Worm (Caenorhabditis elegans) whole organism, L3 larva: ENCODE measurements around the gene C01G10.18.

Experiments used
- R02D3.7 ChIP-seq: fragments of 150-350 bp; optimal IDR thresholded peaks from 2 replicates; lab custom pipeline; 2014; ENCODE audit warnings: missing biosample characterization, missing genetic modification characterization
- aly-2 ChIP-seq: fragments of 150-350 bp; optimal IDR thresholded peaks from 2 replicates; lab custom pipeline; 2014; ENCODE audit warnings: missing biosample characterization, missing genetic modification characterization
- ceh-28 ChIP-seq: fragments of 150-350 bp; optimal IDR thresholded peaks from 2 replicates; lab custom pipeline; 2014; ENCODE audit warnings: missing biosample characterization, missing genetic modification reagents, missing genetic modification characterization
- ceh-82 ChIP-seq: fragments of 150-350 bp; optimal IDR thresholded peaks from 2 replicates; lab custom pipeline; 2014; ENCODE audit warnings: missing biosample characterization, missing genetic modification characterization
- ceh-9 ChIP-seq: sonication (generic microtip); optimal IDR thresholded peaks from 2 replicates; lab custom pipeline; 2018; ENCODE audit warnings: missing biosample characterization, missing genetic modification characterization
- daf-12 ChIP-seq: fragments of 150-350 bp; optimal IDR thresholded peaks from 2 replicates; lab custom pipeline; 2014; ENCODE audit warnings: missing biosample characterization, missing genetic modification reagents, missing genetic modification characterization
- egl-27 ChIP-seq: sonication (generic microtip); optimal IDR thresholded peaks from 4 replicates; lab custom pipeline; 2017; ENCODE audit warnings: missing biosample characterization, missing genetic modification reagents, missing genetic modification characterization
- egl-5 ChIP-seq: fragments of 150-350 bp; optimal IDR thresholded peaks from 2 replicates; lab custom pipeline; 2017; ENCODE audit warnings: missing biosample characterization, missing genetic modification reagents, missing genetic modification characterization, inconsistent platforms
- elt-1 ChIP-seq: fragments of 150-350 bp; optimal IDR thresholded peaks from 2 replicates; lab custom pipeline; 2014; ENCODE audit warnings: missing biosample characterization, missing genetic modification characterization
- elt-2 ChIP-seq: sonication (generic microtip); optimal IDR thresholded peaks from 2 replicates; lab custom pipeline; 2016; ENCODE audit warnings: missing genetic modification reagents, mild to moderate bottlenecking, missing genetic modification characterization, missing compliant biosample characterization
- elt-3 ChIP-seq, 3 experiments: fragments of 150-350 bp in 1 of 3; sonication (generic microtip) in 2 of 3; optimal IDR thresholded peaks; 2 replicates in 2 of 3; 4 replicates in 1 of 3; lab custom pipeline; 2014 to 2017; ENCODE audit warnings: missing biosample characterization in 3 of 3, missing genetic modification characterization in 3 of 3
- eor-1 ChIP-seq, 2 experiments: fragments of 150-350 bp; optimal IDR thresholded peaks; 2 replicates each; lab custom pipeline; 2014 to 2018; ENCODE audit warnings: missing biosample characterization in 2 of 2, missing genetic modification characterization in 2 of 2
- fkh-10 ChIP-seq: sonication (generic microtip); optimal IDR thresholded peaks from 2 replicates; lab custom pipeline; 2017; ENCODE audit warnings: missing biosample characterization, missing genetic modification reagents, missing genetic modification characterization
- fkh-2 ChIP-seq: fragments of 150-350 bp; optimal IDR thresholded peaks from 2 replicates; lab custom pipeline; 2014; ENCODE audit warnings: missing biosample characterization, missing genetic modification reagents, missing genetic modification characterization
- fos-1 ChIP-seq: fragments of 150-350 bp; optimal IDR thresholded peaks from 2 replicates; lab custom pipeline; 2014; ENCODE audit warnings: missing biosample characterization, missing genetic modification characterization
- hmg-11 ChIP-seq: sonication (generic microtip); optimal IDR thresholded peaks from 2 replicates; lab custom pipeline; 2016; ENCODE audit warnings: missing genetic modification characterization, missing compliant biosample characterization
- jun-1 ChIP-seq: fragments of 150-350 bp; optimal IDR thresholded peaks from 2 replicates; lab custom pipeline; 2014; ENCODE audit warnings: missing biosample characterization, missing genetic modification reagents, missing genetic modification characterization
- lin-15B ChIP-seq: fragments of 150-350 bp; optimal IDR thresholded peaks from 2 replicates; lab custom pipeline; 2014; ENCODE audit warnings: missing biosample characterization, missing genetic modification characterization
- lin-39 ChIP-seq: fragments of 150-350 bp; optimal IDR thresholded peaks from 2 replicates; lab custom pipeline; 2018; ENCODE audit warnings: missing biosample characterization, missing genetic modification reagents, missing genetic modification characterization
- lsy-12 ChIP-seq: sonication (generic microtip); optimal IDR thresholded peaks from 2 replicates; lab custom pipeline; 2016; ENCODE audit warnings: mild to moderate bottlenecking, missing genetic modification characterization, missing compliant biosample characterization
- mdl-1 ChIP-seq: fragments of 150-350 bp; optimal IDR thresholded peaks from 2 replicates; lab custom pipeline; 2014; ENCODE audit warnings: missing biosample characterization, missing genetic modification characterization
- mml-1 ChIP-seq: fragments of 150-350 bp; sonication (generic microtip); optimal IDR thresholded peaks from 3 replicates; lab custom pipeline; 2014; ENCODE audit warnings: missing biosample characterization, missing genetic modification characterization
- nfya-1 ChIP-seq: sonication (generic microtip); optimal IDR thresholded peaks from 2 replicates; lab custom pipeline; 2017; ENCODE audit warnings: missing genetic modification characterization, mild to moderate bottlenecking, missing compliant biosample characterization, antibody characterized with exemption, moderate library complexity; ENCODE audit not compliant: insufficient read depth
- nhr-12 ChIP-seq: fragments of 150-350 bp; optimal IDR thresholded peaks from 2 replicates; lab custom pipeline; 2014; ENCODE audit warnings: missing biosample characterization, missing genetic modification characterization
- nhr-23 ChIP-seq: fragments of 150-350 bp; optimal IDR thresholded peaks from 2 replicates; lab custom pipeline; 2014; ENCODE audit warnings: missing biosample characterization, missing genetic modification reagents, missing genetic modification characterization
- nhr-237 ChIP-seq: fragments of 150-350 bp; optimal IDR thresholded peaks from 2 replicates; lab custom pipeline; 2014; ENCODE audit warnings: missing biosample characterization, missing genetic modification characterization
- nhr-25 ChIP-seq: sonication (generic microtip); optimal IDR thresholded peaks from 2 replicates; lab custom pipeline; 2017; ENCODE audit warnings: missing biosample characterization, missing genetic modification characterization
- nhr-28 ChIP-seq: fragments of 150-350 bp; optimal IDR thresholded peaks from 2 replicates; lab custom pipeline; 2014; ENCODE audit warnings: missing biosample characterization, missing genetic modification characterization
- nhr-76 ChIP-seq: fragments of 150-350 bp; sonication (generic microtip); optimal IDR thresholded peaks from 5 replicates; lab custom pipeline; 2014; ENCODE audit warnings: missing biosample characterization, missing genetic modification characterization
- nhr-77 ChIP-seq: fragments of 150-350 bp; optimal IDR thresholded peaks from 2 replicates; lab custom pipeline; 2014; ENCODE audit warnings: missing biosample characterization, missing genetic modification characterization
- pha-4 ChIP-seq: fragments of 150-350 bp; optimal IDR thresholded peaks from 2 replicates; lab custom pipeline; 2014; ENCODE audit warnings: missing biosample characterization, missing genetic modification reagents, missing genetic modification characterization
- pqm-1 ChIP-seq: fragments of 150-350 bp; optimal IDR thresholded peaks from 2 replicates; lab custom pipeline; 2017; ENCODE audit warnings: missing biosample characterization, missing genetic modification characterization, inconsistent platforms
- skn-1 ChIP-seq: fragments of 150-350 bp; optimal IDR thresholded peaks from 2 replicates; lab custom pipeline; 2014; ENCODE audit warnings: missing biosample characterization, missing genetic modification characterization
- snpc-4 ChIP-seq: fragments of 150-350 bp; optimal IDR thresholded peaks from 2 replicates; lab custom pipeline; 2014; ENCODE audit warnings: missing biosample characterization, missing genetic modification characterization
- unc-39 ChIP-seq: sonication (generic microtip); optimal IDR thresholded peaks from 4 replicates; lab custom pipeline; 2017; ENCODE audit warnings: missing biosample characterization, missing genetic modification characterization
- unc-62 ChIP-seq: fragments of 150-350 bp; sonication (generic microtip); optimal IDR thresholded peaks from 4 replicates; lab custom pipeline; 2014; ENCODE audit warnings: missing biosample characterization, missing genetic modification reagents, missing genetic modification characterization
- zag-1 ChIP-seq: fragments of 150-350 bp; optimal IDR thresholded peaks from 2 replicates; lab custom pipeline; 2014; ENCODE audit warnings: missing biosample characterization, missing genetic modification characterization
- ztf-11 ChIP-seq: fragments of 150-350 bp; optimal IDR thresholded peaks from 2 replicates; lab custom pipeline; 2014; ENCODE audit warnings: missing biosample characterization, missing genetic modification characterization
- ztf-4 ChIP-seq: fragments of 150-350 bp; optimal IDR thresholded peaks from 2 replicates; lab custom pipeline; 2014; ENCODE audit warnings: missing biosample characterization, missing genetic modification characterization

The C01G10.18 gene

ce11 chrV:15088613-15089012 lies at the start of gene C01G10.18:
Gene C01G10.18, minus strand, starts transcription at chrV:15088713.
- TF ChIP-seq eor-1 (tag; optimal IDR thresholded peaks at IDR 0.05; lab: Kevin White, UChicago): no peak
- no peak for TF ChIP-seq unc-62 (GFP tag; lab: Kevin White, UChicago)
- TF ChIP-seq nfya-1 (tag; lab: Kevin White, UChicago): no peak
- TF ChIP-seq hmg-11: no peak
- TF ChIP-seq aly-2 (tag; lab: Kevin White, UChicago): no peak
- no peak for TF ChIP-seq ceh-9 (tag; lab: Kevin White, UChicago)
- no peak for TF ChIP-seq lsy-12 (tag; lab: Kevin White, UChicago)
- no peak for TF ChIP-seq mml-1 (tag; lab: Kevin White, UChicago)
- no peak for TF ChIP-seq elt-1
- TF ChIP-seq egl-27: no peak
- TF ChIP-seq skn-1 (tag; lab: Kevin White, UChicago): no peak
- TF ChIP-seq fkh-2 (tag; lab: Kevin White, UChicago): no peak

ce11 chrV:15136772-15137171 lies 48.3 kb upstream of the C01G10.18 start, which contains the start of gene aipl-1:
Gene aipl-1, minus strand, starts transcription at chrV:15136801.
- TF ChIP-seq lin-15B (peak; percentile 94), hmg-11 (no peak), zag-1 (no peak), nfya-1 (tag; lab: Kevin White, UChicago) (peak; percentile 84), nhr-25 (tag; lab: Kevin White, UChicago) (peak; percentile 66), nhr-12 (no peak), elt-2 (tag; lab: Kevin White, UChicago) (peak; percentile 43), ceh-82 (peak; percentile 34), pha-4 (peak; percentile 95), ztf-4 (tag; lab: Kevin White, UChicago) (no peak), nhr-76 (tag; lab: Kevin White, UChicago) (no peak), jun-1 (tag; lab: Kevin White, UChicago) (peak; percentile 39), egl-27 (no peak), nhr-237 (no peak), ztf-11 (tag; lab: Kevin White, UChicago) (no peak), ceh-28 (tag; lab: Kevin White, UChicago) (peak; percentile 42), elt-3 (tag; optimal IDR thresholded peaks at IDR 0.05; lab: Kevin White, UChicago) (peak in 1 of 3 experiments; percentile 66), unc-39 (tag; lab: Kevin White, UChicago) (no peak), aly-2 (tag; lab: Kevin White, UChicago) (no peak), pqm-1 (tag; lab: Kevin White, UChicago) (peak; percentile 74), eor-1 (tag; optimal IDR thresholded peaks at IDR 0.05; lab: Kevin White, UChicago) (no peak), R02D3.7 (tag; lab: Kevin White, UChicago) (peak; percentile 69), skn-1 (tag; lab: Kevin White, UChicago) (peak; percentile 9), nhr-77 (no peak), mml-1 (tag; lab: Kevin White, UChicago) (no peak), snpc-4 (tag; lab: Kevin White, UChicago) (peak; percentile 79), nhr-23 (tag; lab: Kevin White, UChicago) (peak; percentile 75), fkh-2 (tag; lab: Kevin White, UChicago) (no peak), unc-62 (GFP tag; lab: Kevin White, UChicago) (no peak), lin-39 (tag; lab: Kevin White, UChicago) (peak; percentile 53), egl-5 (peak; percentile 21), nhr-28 (no peak), elt-1 (no peak), fkh-10 (GFP tag; lab: Kevin White, UChicago) (peak; percentile 60), fos-1 (tag; lab: Kevin White, UChicago) (no peak), mdl-1 (no peak)

- TF ChIP-seq elt-2 (tag; lab: Kevin White, UChicago) (peak; percentile 62), pqm-1 (tag; lab: Kevin White, UChicago) (peak; percentile 47), daf-12 (tag; lab: Kevin White, UChicago) (no peak)
Measured at ce11 chrV:15133812-15134211, 45.3 kb upstream of the C01G10.18 start.
